Fruit fly (Drosophila melanogaster) whole organism, embryonic: ENCODE data around the gene dpr2.

Source experiments
- Antp ChIP-seq: fragments of 200-800 bp; sonication (Bioruptor generic); optimal IDR thresholded peaks from 3 replicates; lab custom pipeline; 2016; ENCODE audit warnings: missing biosample characterization, missing genetic modification characterization
- BEAF-32 ChIP-seq: fragments of 200-800 bp; sonication (Bioruptor generic); optimal IDR thresholded peaks from 3 replicates; lab custom pipeline; 2017; ENCODE audit warnings: missing biosample characterization, missing genetic modification characterization, mild to moderate bottlenecking, moderate library complexity, missing genetic modification reagents
- CG10274 ChIP-seq: fragments of 200-800 bp; sonication (Bioruptor generic); optimal IDR thresholded peaks from 3 replicates; lab custom pipeline; 2017; ENCODE audit warnings: missing biosample characterization, mild to moderate bottlenecking, missing genetic modification characterization
- CG11093 ChIP-seq: fragments of 200-800 bp; sonication (Bioruptor generic); IDR thresholded peaks from 3 replicates; pipeline ENCODE4 v1.3.6; 2022; ENCODE audit warnings: missing biosample characterization, missing genetic modification characterization
- CG11696 ChIP-seq: fragments of 200-800 bp; sonication (Bioruptor generic); IDR thresholded peaks from 2 replicates; pipeline ENCODE4 v1.3.6; 2022; ENCODE audit warnings: missing biosample characterization, missing genetic modification characterization
- CG17186 ChIP-seq: fragments of 200-800 bp; sonication (Bioruptor generic); optimal IDR thresholded peaks from 3 replicates; lab custom pipeline; 2017; ENCODE audit warnings: missing biosample characterization, missing genetic modification reagents, missing genetic modification characterization
- CG17912 ChIP-seq: fragments of 200-800 bp; sonication (Bioruptor generic); optimal IDR thresholded peaks from 2 replicates; lab custom pipeline; 2018; ENCODE audit warnings: missing biosample characterization, mild to moderate bottlenecking, missing genetic modification characterization
- CG1832 ChIP-seq: fragments of 200-800 bp; sonication (Bioruptor generic); optimal IDR thresholded peaks from 2 replicates; lab custom pipeline; 2017; ENCODE audit warnings: missing biosample characterization, mild to moderate bottlenecking, missing genetic modification characterization, inconsistent platforms
- CG18764 ChIP-seq: fragments of 200-800 bp; sonication (Bioruptor generic); optimal IDR thresholded peaks from 3 replicates; lab custom pipeline; 2016; ENCODE audit warnings: missing biosample characterization, missing genetic modification characterization
- CG31365 ChIP-seq: fragments of 200-800 bp; sonication (Bioruptor generic); optimal IDR thresholded peaks from 2 replicates; lab custom pipeline; 2018; ENCODE audit warnings: missing biosample characterization, mild to moderate bottlenecking, missing genetic modification characterization
- CG31388 ChIP-seq: fragments of 200-800 bp; sonication (Bioruptor generic); optimal IDR thresholded peaks from 2 replicates; lab custom pipeline; 2016; ENCODE audit warnings: missing biosample characterization, missing genetic modification characterization
- CG32767 ChIP-seq: fragments of 200-800 bp; sonication (Bioruptor generic); IDR thresholded peaks from 2 replicates; pipeline ENCODE4 v1.3.6; 2022; ENCODE audit warnings: missing biosample characterization, missing genetic modification characterization
- CG32772 ChIP-seq: fragments of 200-800 bp; sonication (Bioruptor generic); IDR thresholded peaks from 2 replicates; pipeline ENCODE4 v1.3.6; 2022; ENCODE audit warnings: missing biosample characterization, missing genetic modification characterization
- CG5953 ChIP-seq: fragments of 200-800 bp; sonication (Bioruptor generic); IDR thresholded peaks from 2 replicates; pipeline ENCODE4 v1.3.6; 2022; ENCODE audit warnings: missing biosample characterization, missing genetic modification characterization
- CG7839 ChIP-seq: fragments of 200-800 bp; sonication (Bioruptor generic); optimal IDR thresholded peaks from 3 replicates; lab custom pipeline; 2018; ENCODE audit warnings: missing biosample characterization, mild to moderate bottlenecking, missing genetic modification characterization, moderate library complexity
- CG8089 ChIP-seq: fragments of 200-800 bp; sonication (Bioruptor generic); optimal IDR thresholded peaks from 3 replicates; lab custom pipeline; 2016; ENCODE audit warnings: missing biosample characterization, missing genetic modification characterization
- CG9609 ChIP-seq: fragments of 200-800 bp; sonication (Bioruptor generic); optimal IDR thresholded peaks from 3 replicates; lab custom pipeline; 2016; ENCODE audit warnings: missing biosample characterization, missing genetic modification characterization
- CG9797 ChIP-seq: fragments of 200-800 bp; sonication (Bioruptor generic); optimal IDR thresholded peaks from 3 replicates; lab custom pipeline; 2018; ENCODE audit warnings: missing biosample characterization, mild to moderate bottlenecking, missing genetic modification characterization
- CG9876 ChIP-seq: fragments of 200-800 bp; sonication (Bioruptor generic); optimal IDR thresholded peaks from 2 replicates; lab custom pipeline; 2016; ENCODE audit warnings: missing biosample characterization, missing genetic modification characterization
- CrebB ChIP-seq: fragments of 200-800 bp; sonication (Bioruptor generic); optimal IDR thresholded peaks from 3 replicates; lab custom pipeline; 2018; ENCODE audit warnings: missing biosample characterization, mild to moderate bottlenecking, missing genetic modification characterization
- Fer1 ChIP-seq: fragments of 200-800 bp; sonication (Bioruptor generic); optimal IDR thresholded peaks from 2 replicates; lab custom pipeline; 2017; ENCODE audit warnings: missing biosample characterization, mild to moderate bottlenecking, missing genetic modification characterization
- Gug ChIP-seq: fragments of 200-800 bp; sonication (Bioruptor generic); IDR thresholded peaks from 4 replicates; pipeline ENCODE4 v1.3.6; 2022; ENCODE audit warnings: missing biosample characterization, missing genetic modification characterization
- Hr39 ChIP-seq: fragments of >200 bp; optimal IDR thresholded peaks from 2 replicates; lab custom pipeline; 2017
- NFAT ChIP-seq: fragments of 200-800 bp; sonication (Bioruptor generic); IDR thresholded peaks from 2 replicates; pipeline ENCODE4 v1.3.6; 2022; ENCODE audit warnings: missing biosample characterization, missing genetic modification characterization
- Nf-YA ChIP-seq: fragments of 200-800 bp; sonication (Bioruptor generic); IDR thresholded peaks from 2 replicates; pipeline ENCODE4 v1.3.6; 2022; ENCODE audit warnings: missing biosample characterization, missing genetic modification characterization
- Ptx1 ChIP-seq: fragments of 200-800 bp; sonication (Bioruptor generic); IDR thresholded peaks from 2 replicates; pipeline ENCODE4 v1.3.6; 2022; ENCODE audit warnings: missing biosample characterization, missing genetic modification characterization
- Rx ChIP-seq: fragments of 200-800 bp; sonication (Bioruptor generic); IDR thresholded peaks from 2 replicates; pipeline ENCODE4 v1.3.6; 2022; ENCODE audit warnings: missing biosample characterization, missing genetic modification characterization
- Scr ChIP-seq: fragments of 200-800 bp; sonication (Bioruptor generic); IDR thresholded peaks from 2 replicates; pipeline ENCODE4 v1.3.6; 2022; ENCODE audit warnings: missing biosample characterization, missing genetic modification characterization; ENCODE audit not compliant: partially characterized antibody
- Six4 ChIP-seq: fragments of 200-800 bp; sonication (Bioruptor generic); optimal IDR thresholded peaks from 2 replicates; lab custom pipeline; 2016; ENCODE audit warnings: missing biosample characterization, missing genetic modification characterization
- Sox100B ChIP-seq: fragments of 200-800 bp; sonication (Bioruptor generic); optimal IDR thresholded peaks from 3 replicates; lab custom pipeline; 2018; ENCODE audit warnings: missing biosample characterization, mild to moderate bottlenecking, missing genetic modification characterization
- Trl ChIP-seq, 3 experiments: fragments of >200 bp in 2 of 3; fragments of 200-800 bp in 1 of 3; sonication (Bioruptor generic) in 1 of 3; optimal IDR thresholded peaks; 2 replicates in 1 of 3; 3 replicates in 2 of 3; lab custom pipeline; 2016 to 2017; ENCODE audit warnings: missing biosample characterization in 1 of 3, missing genetic modification characterization in 1 of 3
- ash1 ChIP-seq: fragments of 200-800 bp; sonication (Bioruptor generic); optimal IDR thresholded peaks from 2 replicates; lab custom pipeline; 2018; ENCODE audit warnings: missing biosample characterization, mild to moderate bottlenecking, missing genetic modification characterization
- cad ChIP-seq: fragments of >200 bp; optimal IDR thresholded peaks from 2 replicates; lab custom pipeline; 2017; ENCODE audit warnings: missing biosample characterization, missing genetic modification characterization
- chinmo ChIP-seq: fragments of 200-800 bp; sonication (Bioruptor generic); IDR thresholded peaks from 4 replicates; pipeline ENCODE4 v1.3.6; 2022; ENCODE audit warnings: missing biosample characterization, missing genetic modification characterization; ENCODE audit not compliant: partially characterized antibody
- dpn ChIP-seq, 2 experiments: fragments of 200-800 bp; sonication (Bioruptor generic); optimal IDR thresholded peaks; 3 replicates each; lab custom pipeline; 2016; ENCODE audit warnings: missing biosample characterization in 2 of 2, missing genetic modification characterization in 2 of 2
- ewg ChIP-seq: fragments of 200-800 bp; sonication (Bioruptor generic); optimal IDR thresholded peaks from 3 replicates; lab custom pipeline; 2017; ENCODE audit warnings: mild to moderate bottlenecking, missing biosample characterization, missing genetic modification reagents, missing genetic modification characterization
- gfzf ChIP-seq: fragments of 200-800 bp; sonication (Bioruptor generic); optimal IDR thresholded peaks from 2 replicates; lab custom pipeline; 2016; ENCODE audit warnings: missing biosample characterization, mild to moderate bottlenecking, missing genetic modification characterization, moderate library complexity
- gro ChIP-seq: fragments of 200-800 bp; sonication (Bioruptor generic); optimal IDR thresholded peaks from 2 replicates; lab custom pipeline; 2016; ENCODE audit warnings: missing biosample characterization, missing genetic modification characterization
- gsb ChIP-seq: fragments of 200-800 bp; sonication (Bioruptor generic); IDR thresholded peaks from 2 replicates; pipeline ENCODE4 v1.3.6; 2022; ENCODE audit warnings: missing biosample characterization, missing genetic modification characterization
- ham ChIP-seq: fragments of 200-800 bp; sonication (Bioruptor generic); IDR thresholded peaks from 2 replicates; pipeline ENCODE4 v1.3.6; 2022; ENCODE audit warnings: missing biosample characterization, missing genetic modification characterization
- insv ChIP-seq, 2 experiments: fragments of 200-800 bp; sonication (Bioruptor generic); optimal IDR thresholded peaks; 3 replicates each; lab custom pipeline; 2016 to 2018; ENCODE audit warnings: missing biosample characterization in 2 of 2, missing genetic modification characterization in 2 of 2
- jing ChIP-seq: fragments of 200-800 bp; sonication (Bioruptor generic); optimal IDR thresholded peaks from 2 replicates; lab custom pipeline; 2018; ENCODE audit warnings: missing biosample characterization, mild to moderate bottlenecking, missing genetic modification characterization
- ken ChIP-seq: fragments of 200-800 bp; sonication (Bioruptor generic); IDR thresholded peaks from 3 replicates; pipeline ENCODE4 v1.3.6; 2022; ENCODE audit warnings: missing biosample characterization, missing genetic modification characterization
- klu ChIP-seq: fragments of 200-800 bp; sonication (Bioruptor generic); IDR thresholded peaks from 2 replicates; pipeline ENCODE4 v1.3.6; 2022; ENCODE audit warnings: missing biosample characterization, missing genetic modification characterization
- nerfin-1 ChIP-seq: fragments of 200-800 bp; sonication (Bioruptor generic); optimal IDR thresholded peaks from 3 replicates; lab custom pipeline; 2019; ENCODE audit warnings: missing biosample characterization, mild to moderate bottlenecking, missing genetic modification characterization, moderate library complexity
- pzg ChIP-seq: fragments of 200-800 bp; sonication (Bioruptor generic); optimal IDR thresholded peaks from 3 replicates; lab custom pipeline; 2018; ENCODE audit warnings: missing biosample characterization, mild to moderate bottlenecking, missing genetic modification characterization, moderate library complexity
- sd ChIP-seq: fragments of 200-800 bp; sonication (Bioruptor generic); optimal IDR thresholded peaks from 3 replicates; lab custom pipeline; 2018; ENCODE audit warnings: missing biosample characterization, mild to moderate bottlenecking, missing genetic modification characterization, moderate library complexity
- slbo ChIP-seq: fragments of 200-800 bp; sonication (Bioruptor generic); IDR thresholded peaks from 2 replicates; pipeline ENCODE4 v1.3.6; 2022; ENCODE audit warnings: missing biosample characterization, missing genetic modification characterization
- so ChIP-seq: fragments of 200-800 bp; sonication (Bioruptor generic); IDR thresholded peaks from 3 replicates; pipeline ENCODE4 v1.3.6; 2022; ENCODE audit warnings: missing biosample characterization, missing genetic modification characterization
- sug ChIP-seq: fragments of 200-800 bp; optimal IDR thresholded peaks from 2 replicates; lab custom pipeline; 2019; ENCODE audit warnings: missing biosample characterization, mild to moderate bottlenecking, missing genetic modification characterization, moderate library complexity
- toy ChIP-seq: fragments of 200-800 bp; sonication (Bioruptor generic); IDR thresholded peaks from 2 replicates; pipeline ENCODE4 v1.3.6; 2022; ENCODE audit warnings: missing biosample characterization, missing genetic modification characterization
- tx ChIP-seq: fragments of 200-800 bp; sonication (Bioruptor generic); optimal IDR thresholded peaks from 2 replicates; lab custom pipeline; 2016; ENCODE audit warnings: missing biosample characterization, missing genetic modification characterization
- zfh2 ChIP-seq: fragments of 200-800 bp; sonication (Bioruptor generic); optimal IDR thresholded peaks from 2 replicates; lab custom pipeline; 2016; ENCODE audit warnings: missing biosample characterization, missing genetic modification characterization

Gene dpr2

dm6 chr2L:10986138-10986537, 22.2 kb upstream of the dpr2 start (continued):
- TF ChIP-seq insv (GFP tag; optimal IDR thresholded peaks at IDR 0.05; lab: Kevin White, UChicago) (no peak), Gug (no peak), ewg (GFP tag; lab: Kevin White, UChicago) (no peak), ash1 (GFP tag; lab: Kevin White, UChicago) (no peak), CG11093 (GFP tag; lab: Robert Waterston, UW) (no peak), CG8089 (GFP tag; lab: Kevin White, UChicago) (no peak), klu (GFP tag; lab: Robert Waterston, UW) (no peak), nerfin-1 (tag; lab: Kevin White, UChicago) (no peak), so (GFP tag; lab: Robert Waterston, UW) (0 out of 3 replicates have a peak, but pooled peaks have one; percentile 62), dpn (GFP tag; optimal IDR thresholded peaks at IDR 0.05; lab: Kevin White, UChicago) (no peak), CG32772 (GFP tag; lab: Robert Waterston, UW) (peak; percentile 63; the same call in 1 of the 2 replicates), Nf-YA (no peak), Ptx1 (GFP tag; lab: Robert Waterston, UW) (no peak), chinmo (GFP tag; lab: Robert Waterston, UW) (no peak), slbo (no peak), gsb (GFP tag; lab: Robert Waterston, UW) (no peak), CG9609 (GFP tag; lab: Kevin White, UChicago) (no peak), CrebB (tag; lab: Kevin White, UChicago) (no peak), ken (GFP tag; lab: Robert Waterston, UW) (no peak), CG7839 (no peak), sug (tag; lab: Kevin White, UChicago) (no peak), Six4 (GFP tag; lab: Kevin White, UChicago) (peak; percentile 12), CG31365 (tag; lab: Kevin White, UChicago) (no peak), Antp (no peak), CG17186 (GFP tag; lab: Kevin White, UChicago) (no peak), Rx (GFP tag; lab: Robert Waterston, UW) (no peak), pzg (GFP tag; lab: Kevin White, UChicago) (peak; percentile 16), CG9797 (GFP tag; lab: Kevin White, UChicago) (no peak), Scr (GFP tag; lab: Robert Waterston, UW) (no peak), NFAT (peak; percentile 66), CG17912 (no peak), ham (GFP tag; lab: Robert Waterston, UW) (no peak), CG1832 (GFP tag; lab: Kevin White, UChicago) (no peak), CG9876 (GFP tag; lab: Kevin White, UChicago) (no peak), CG11696 (peak; percentile 68), Fer1 (GFP tag; lab: Kevin White, UChicago) (peak; percentile 47), cad (no peak), CG10274 (no peak), sd (tag; lab: Kevin White, UChicago) (no peak), Hr39 (lab: Kevin White, UChicago) (no peak), Sox100B (GFP tag; lab: Kevin White, UChicago) (peak; percentile 38), jing (no peak), CG31388 (GFP tag; lab: Kevin White, UChicago) (no peak), gfzf (GFP tag; lab: Kevin White, UChicago) (no peak), Trl (optimal IDR thresholded peaks at IDR 0.05; lab: Kevin White, UChicago) (no peak), Trl (GFP tag; optimal IDR thresholded peaks at IDR 0.05; lab: Kevin White, UChicago) (peak; percentile 24), CG18764 (peak; percentile 39), tx (GFP tag; lab: Kevin White, UChicago) (no peak), zfh2 (GFP tag; lab: Kevin White, UChicago) (no peak), CG5953 (GFP tag; lab: Robert Waterston, UW) (peak; percentile 47), BEAF-32 (GFP tag; lab: Kevin White, UChicago) (no peak), CG32767 (GFP tag; lab: Robert Waterston, UW) (no peak), toy (GFP tag; lab: Robert Waterston, UW) (no peak), gro (GFP tag; lab: Kevin White, UChicago) (no peak)
